Worm (Caenorhabditis elegans): ENCODE measurements around the gene ZK688.12.

DNA sequence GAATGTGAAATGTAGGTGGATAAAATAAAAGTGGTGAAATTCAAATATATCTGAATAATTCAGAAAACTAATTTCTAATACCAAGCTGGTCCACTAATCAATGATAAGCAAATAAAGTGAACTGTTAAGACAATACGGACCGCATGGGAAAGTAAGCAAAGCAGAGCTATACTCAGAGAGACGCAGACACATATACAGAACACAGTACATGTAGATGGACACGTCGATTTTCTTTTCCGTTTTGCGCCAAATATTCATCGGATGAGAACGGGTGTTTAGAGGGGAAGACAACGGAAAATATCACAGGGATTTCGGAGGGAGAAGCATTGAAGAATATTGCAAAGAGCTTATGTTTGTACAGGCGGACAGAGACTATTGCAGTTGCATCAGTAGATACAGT is 12.6 kb upstream of the ZK688.12 start:
- TF ChIP-seq tra-4 (tag; optimal IDR thresholded peaks at IDR 0.05) (no peak), hmg-4 (GFP tag; optimal IDR thresholded peaks at IDR 0.05) (no peak), ama-1 (optimal IDR thresholded peaks at IDR 0.05) (no peak), tbx-11 (GFP tag; IDR thresholded peaks at IDR 0.05) (no peak), B0310.2 (tag; optimal IDR thresholded peaks at IDR 0.05) (no peak)

Measured in whole organism, early embryonic.